Worm (Caenorhabditis elegans) whole organism, L3 larva: ENCODE results near the gene pnp-1.

ENCODE experiments used
- daf-12 ChIP-seq: fragments of 150-350 bp; optimal IDR thresholded peaks from 2 replicates; lab custom pipeline; 2014; ENCODE audit warnings: missing biosample characterization, missing genetic modification reagents, missing genetic modification characterization
- elt-1 ChIP-seq: fragments of 150-350 bp; optimal IDR thresholded peaks from 2 replicates; lab custom pipeline; 2014; ENCODE audit warnings: missing biosample characterization, missing genetic modification characterization
- fkh-10 ChIP-seq: sonication (generic microtip); optimal IDR thresholded peaks from 2 replicates; lab custom pipeline; 2017; ENCODE audit warnings: missing biosample characterization, missing genetic modification reagents, missing genetic modification characterization
- nhr-25 ChIP-seq: sonication (generic microtip); optimal IDR thresholded peaks from 2 replicates; lab custom pipeline; 2017; ENCODE audit warnings: missing biosample characterization, missing genetic modification characterization
- nhr-28 ChIP-seq: fragments of 150-350 bp; optimal IDR thresholded peaks from 2 replicates; lab custom pipeline; 2014; ENCODE audit warnings: missing biosample characterization, missing genetic modification characterization
- pqm-1 ChIP-seq: fragments of 150-350 bp; optimal IDR thresholded peaks from 2 replicates; lab custom pipeline; 2017; ENCODE audit warnings: missing biosample characterization, missing genetic modification characterization, inconsistent platforms
- skn-1 ChIP-seq: fragments of 150-350 bp; optimal IDR thresholded peaks from 2 replicates; lab custom pipeline; 2014; ENCODE audit warnings: missing biosample characterization, missing genetic modification characterization
- snpc-4 ChIP-seq: fragments of 150-350 bp; optimal IDR thresholded peaks from 2 replicates; lab custom pipeline; 2014; ENCODE audit warnings: missing biosample characterization, missing genetic modification characterization
- unc-62 ChIP-seq: fragments of 150-350 bp; sonication (generic microtip); optimal IDR thresholded peaks from 4 replicates; lab custom pipeline; 2014; ENCODE audit warnings: missing biosample characterization, missing genetic modification reagents, missing genetic modification characterization
- ztf-4 ChIP-seq: fragments of 150-350 bp; optimal IDR thresholded peaks from 2 replicates; lab custom pipeline; 2014; ENCODE audit warnings: missing biosample characterization, missing genetic modification characterization

ce11 chrIV:252454-252853, 45.6 kb downstream of the pnp-1 start, which contains the start of gene grl-19:
- TF ChIP-seq nhr-28 (tag; lab: Kevin White, UChicago) (no peak), pqm-1 (tag; lab: Kevin White, UChicago) (no peak), skn-1 (tag; lab: Kevin White, UChicago) (no peak), unc-62 (no peak), snpc-4 (tag; lab: Kevin White, UChicago) (no peak), elt-1 (tag; lab: Kevin White, UChicago) (no peak), nhr-25 (no peak), ztf-4 (no peak), daf-12 (tag; lab: Kevin White, UChicago) (no peak), fkh-10 (GFP tag; lab: Kevin White, UChicago) (no peak)
